Fruit fly (Drosophila melanogaster) whole organism, wandering third instar larva: Measurements from ENCODE around the gene CG12608.

Source experiments
- Hr83 ChIP-seq: fragments of 200-300 bp; sonication (Bioruptor generic); optimal IDR thresholded peaks from 2 replicates; lab custom pipeline; 2016; ENCODE audit warnings: missing biosample characterization, mild to moderate bottlenecking, missing genetic modification characterization, moderate library complexity; ENCODE audit not compliant: poor library complexity, severe bottlenecking
- N ChIP-seq: fragments of >200 bp; optimal IDR thresholded peaks from 2 replicates; lab custom pipeline; 2018; ENCODE audit warnings: missing biosample characterization, missing external identifiers, missing genetic modification characterization
- fru ChIP-seq: fragments of 200-800 bp; sonication (Bioruptor generic); optimal IDR thresholded peaks from 3 replicates; lab custom pipeline; 2016; ENCODE audit warnings: missing biosample characterization, mild to moderate bottlenecking, missing genetic modification characterization
- usp ChIP-seq: fragments of >200 bp; optimal IDR thresholded peaks from 2 replicates; lab custom pipeline; 2017; ENCODE audit warnings: missing biosample characterization, missing genetic modification characterization

dm6 chrX:15313389-15313788 is 31.0 kb downstream of the CG12608 start:
- no peak for TF ChIP-seq Hr83 (GFP tag; lab: Kevin White, UChicago)
- TF ChIP-seq fru: no peak
- TF ChIP-seq N: no peak
- no peak for TF ChIP-seq usp
